Fruit fly (Drosophila melanogaster) whole organism, prepupa: ENCODE results near the gene CG31882.

Source experiments
- Blimp-1 ChIP-seq: fragments of 200-800 bp; sonication (Bioruptor generic); optimal IDR thresholded peaks from 3 replicates; lab custom pipeline; 2017; ENCODE audit warnings: missing biosample characterization, missing genetic modification characterization, mild to moderate bottlenecking, moderate library complexity, missing genetic modification reagents
- CG10631 ChIP-seq: fragments of 200-800 bp; sonication (Bioruptor generic); optimal IDR thresholded peaks from 2 replicates; lab custom pipeline; 2016; ENCODE audit warnings: missing biosample characterization, missing genetic modification characterization
- CG10669 ChIP-seq: fragments of 200-800 bp; sonication (Bioruptor generic); optimal IDR thresholded peaks from 3 replicates; lab custom pipeline; 2018; ENCODE audit warnings: missing biosample characterization, mild to moderate bottlenecking, missing genetic modification characterization, moderate library complexity
- CG11762 ChIP-seq: fragments of 200-800 bp; sonication (Bioruptor generic); optimal IDR thresholded peaks from 3 replicates; lab custom pipeline; 2016; ENCODE audit warnings: missing biosample characterization, missing genetic modification characterization; ENCODE audit not compliant: insufficient read depth
- CG11902 ChIP-seq: fragments of 200-800 bp; sonication (Bioruptor generic); optimal IDR thresholded peaks from 3 replicates; lab custom pipeline; 2016; ENCODE audit warnings: missing biosample characterization, missing genetic modification characterization
- CG1621 ChIP-seq: fragments of 200-800 bp; sonication (Bioruptor generic); optimal IDR thresholded peaks from 3 replicates; lab custom pipeline; 2018; ENCODE audit warnings: missing biosample characterization, mild to moderate bottlenecking, missing genetic modification characterization
- CG16779 ChIP-seq: fragments of 200-800 bp; sonication (Bioruptor generic); optimal IDR thresholded peaks from 3 replicates; lab custom pipeline; 2017; ENCODE audit warnings: missing biosample characterization, mild to moderate bottlenecking, missing genetic modification characterization
- CG3032 ChIP-seq: fragments of 200-800 bp; optimal IDR thresholded peaks from 2 replicates; lab custom pipeline; 2019; ENCODE audit warnings: missing biosample characterization, mild to moderate bottlenecking, missing genetic modification characterization, moderate library complexity
- CG31627 ChIP-seq: fragments of 200-800 bp; sonication (Bioruptor generic); optimal IDR thresholded peaks from 3 replicates; lab custom pipeline; 2016; ENCODE audit warnings: missing biosample characterization, missing genetic modification characterization
- CG32006 ChIP-seq: fragments of 200-800 bp; sonication (Bioruptor generic); optimal IDR thresholded peaks from 3 replicates; lab custom pipeline; 2017; ENCODE audit warnings: missing biosample characterization, mild to moderate bottlenecking, missing genetic modification characterization
- CG34406 ChIP-seq: fragments of 200-800 bp; sonication (Bioruptor generic); optimal IDR thresholded peaks from 3 replicates; lab custom pipeline; 2016; ENCODE audit warnings: missing biosample characterization, missing genetic modification characterization
- CG6276 ChIP-seq: fragments of 200-800 bp; sonication (Bioruptor generic); optimal IDR thresholded peaks from 2 replicates; lab custom pipeline; 2017; ENCODE audit warnings: missing biosample characterization, mild to moderate bottlenecking, missing genetic modification characterization
- CG6792 ChIP-seq: fragments of 200-800 bp; sonication (Bioruptor generic); optimal IDR thresholded peaks from 3 replicates; lab custom pipeline; 2016; ENCODE audit warnings: missing biosample characterization, missing genetic modification characterization
- CG6808 ChIP-seq: fragments of 200-800 bp; sonication (Bioruptor generic); optimal IDR thresholded peaks from 3 replicates; lab custom pipeline; 2017; ENCODE audit warnings: missing biosample characterization, missing genetic modification characterization, mild to moderate bottlenecking, moderate library complexity, missing genetic modification reagents
- CG6854 ChIP-seq: fragments of 200-800 bp; sonication (Bioruptor generic); optimal IDR thresholded peaks from 2 replicates; lab custom pipeline; 2017; ENCODE audit warnings: missing biosample characterization, mild to moderate bottlenecking, missing genetic modification characterization
- CG7368 ChIP-seq: fragments of 200-800 bp; sonication (Bioruptor generic); optimal IDR thresholded peaks from 3 replicates; lab custom pipeline; 2016; ENCODE audit warnings: missing biosample characterization, missing genetic modification characterization
- CG8119 ChIP-seq: fragments of 200-800 bp; sonication (Bioruptor generic); IDR thresholded peaks from 3 replicates; pipeline ENCODE4 v1.3.6; 2022; ENCODE audit warnings: missing biosample characterization, missing genetic modification characterization
- CG8632 ChIP-seq: fragments of 200-800 bp; sonication (Bioruptor generic); optimal IDR thresholded peaks from 3 replicates; lab custom pipeline; 2016; ENCODE audit warnings: missing biosample characterization, missing genetic modification characterization
- CG9139 ChIP-seq: fragments of 200-800 bp; sonication (Bioruptor generic); optimal IDR thresholded peaks from 3 replicates; lab custom pipeline; 2017; ENCODE audit warnings: missing biosample characterization, mild to moderate bottlenecking, missing genetic modification characterization
- Eip75B ChIP-seq: fragments of 200-800 bp; sonication (Bioruptor generic); optimal IDR thresholded peaks from 3 replicates; lab custom pipeline; 2016; ENCODE audit warnings: missing biosample characterization, missing genetic modification characterization
- Eip78C ChIP-seq: fragments of 200-800 bp; sonication (Bioruptor generic); peaks from one replicate; lab custom pipeline; 2016; ENCODE audit warnings: missing biosample characterization, missing genetic modification characterization
- Eip93F ChIP-seq: fragments of 200-800 bp; sonication (Bioruptor generic); optimal IDR thresholded peaks from 2 replicates; lab custom pipeline; 2016; ENCODE audit warnings: missing biosample characterization, mild to moderate bottlenecking, missing genetic modification characterization
- Ets21C ChIP-seq: fragments of 200-800 bp; sonication (Bioruptor generic); optimal IDR thresholded peaks from 3 replicates; lab custom pipeline; 2016; ENCODE audit warnings: missing biosample characterization, missing genetic modification characterization
- Ets96B ChIP-seq: fragments of 200-800 bp; optimal IDR thresholded peaks from 2 replicates; lab custom pipeline; 2019; ENCODE audit warnings: missing biosample characterization, mild to moderate bottlenecking, missing genetic modification characterization, moderate library complexity
- Hr39 ChIP-seq: fragments of 200-800 bp; sonication (Bioruptor generic); optimal IDR thresholded peaks from 2 replicates; lab custom pipeline; 2016; ENCODE audit warnings: missing biosample characterization, missing genetic modification characterization
- Hr4 ChIP-seq: fragments of 200-800 bp; sonication (Bioruptor generic); optimal IDR thresholded peaks from 3 replicates; lab custom pipeline; 2016; ENCODE audit warnings: missing biosample characterization, missing genetic modification characterization
- Lpt ChIP-seq: fragments of 200-800 bp; sonication (Bioruptor generic); optimal IDR thresholded peaks from 3 replicates; lab custom pipeline; 2016; ENCODE audit warnings: missing biosample characterization, missing genetic modification characterization
- Met ChIP-seq: fragments of 200-800 bp; sonication (Bioruptor generic); optimal IDR thresholded peaks from 3 replicates; lab custom pipeline; 2016; ENCODE audit warnings: missing biosample characterization, missing genetic modification characterization
- OdsH ChIP-seq: fragments of 200-800 bp; sonication (Bioruptor generic); optimal IDR thresholded peaks from 3 replicates; lab custom pipeline; 2016; ENCODE audit warnings: missing biosample characterization, missing genetic modification characterization
- Smox ChIP-seq: fragments of 200-800 bp; sonication (Bioruptor generic); optimal IDR thresholded peaks from 3 replicates; lab custom pipeline; 2016; ENCODE audit warnings: missing biosample characterization, missing genetic modification characterization
- Sox102F ChIP-seq: fragments of 200-800 bp; sonication (Bioruptor generic); optimal IDR thresholded peaks from 2 replicates; lab custom pipeline; 2016; ENCODE audit warnings: missing biosample characterization, mild to moderate bottlenecking, missing genetic modification characterization
- Sox14 ChIP-seq: fragments of 200-800 bp; sonication (Bioruptor generic); optimal IDR thresholded peaks from 3 replicates; lab custom pipeline; 2016; ENCODE audit warnings: missing biosample characterization, missing genetic modification characterization
- dsx ChIP-seq: fragments of 200-800 bp; optimal IDR thresholded peaks from 3 replicates; lab custom pipeline; 2019; ENCODE audit warnings: missing biosample characterization, mild to moderate bottlenecking, missing genetic modification characterization, moderate library complexity; ENCODE audit not compliant: poor library complexity, severe bottlenecking
- esn ChIP-seq: fragments of 200-800 bp; sonication (Bioruptor generic); optimal IDR thresholded peaks from 2 replicates; lab custom pipeline; 2016; ENCODE audit warnings: missing biosample characterization, mild to moderate bottlenecking, missing genetic modification characterization, moderate library complexity
- fd59A ChIP-seq: fragments of 200-800 bp; sonication (Bioruptor generic); optimal IDR thresholded peaks from 2 replicates; lab custom pipeline; 2017; ENCODE audit warnings: missing biosample characterization, mild to moderate bottlenecking, missing genetic modification characterization, missing genetic modification reagents
- fd85E ChIP-seq: fragments of 200-800 bp; sonication (Bioruptor generic); optimal IDR thresholded peaks from 3 replicates; lab custom pipeline; 2016; ENCODE audit warnings: missing biosample characterization, missing genetic modification characterization
- fkh ChIP-seq: fragments of 200-800 bp; sonication (Bioruptor generic); optimal IDR thresholded peaks from 3 replicates; lab custom pipeline; 2017; ENCODE audit warnings: missing biosample characterization, mild to moderate bottlenecking, missing genetic modification characterization, moderate library complexity
- lz ChIP-seq: fragments of 200-800 bp; sonication (Bioruptor generic); optimal IDR thresholded peaks from 3 replicates; lab custom pipeline; 2016; ENCODE audit warnings: missing biosample characterization, missing genetic modification characterization
- net ChIP-seq: fragments of 200-800 bp; sonication (Bioruptor generic); optimal IDR thresholded peaks from 3 replicates; lab custom pipeline; 2016; ENCODE audit warnings: missing biosample characterization, missing genetic modification characterization
- pdm3 ChIP-seq: fragments of 200-800 bp; sonication (Bioruptor generic); optimal IDR thresholded peaks from 3 replicates; lab custom pipeline; 2016; ENCODE audit warnings: missing biosample characterization, missing genetic modification characterization
- ss ChIP-seq, 2 experiments: fragments of 200-800 bp; sonication (Bioruptor generic); optimal IDR thresholded peaks; 2 replicates in 1 of 2; 3 replicates in 1 of 2; lab custom pipeline; 2017 to 2018; ENCODE audit warnings: mild to moderate bottlenecking in 2 of 2, missing biosample characterization in 2 of 2, missing genetic modification characterization in 2 of 2, moderate library complexity in 1 of 2
- svp ChIP-seq: fragments of 200-800 bp; sonication (Bioruptor generic); peaks from one replicate; lab custom pipeline; 2016; ENCODE audit warnings: missing biosample characterization, missing genetic modification characterization
- topi ChIP-seq: fragments of 200-800 bp; sonication (Bioruptor generic); optimal IDR thresholded peaks from 3 replicates; lab custom pipeline; 2016; ENCODE audit warnings: missing biosample characterization, missing genetic modification characterization
- vri ChIP-seq: fragments of 200-800 bp; sonication (Bioruptor generic); optimal IDR thresholded peaks from 3 replicates; lab custom pipeline; 2016; ENCODE audit warnings: missing biosample characterization, mild to moderate bottlenecking, missing genetic modification characterization

CG31882 gene

DNA sequence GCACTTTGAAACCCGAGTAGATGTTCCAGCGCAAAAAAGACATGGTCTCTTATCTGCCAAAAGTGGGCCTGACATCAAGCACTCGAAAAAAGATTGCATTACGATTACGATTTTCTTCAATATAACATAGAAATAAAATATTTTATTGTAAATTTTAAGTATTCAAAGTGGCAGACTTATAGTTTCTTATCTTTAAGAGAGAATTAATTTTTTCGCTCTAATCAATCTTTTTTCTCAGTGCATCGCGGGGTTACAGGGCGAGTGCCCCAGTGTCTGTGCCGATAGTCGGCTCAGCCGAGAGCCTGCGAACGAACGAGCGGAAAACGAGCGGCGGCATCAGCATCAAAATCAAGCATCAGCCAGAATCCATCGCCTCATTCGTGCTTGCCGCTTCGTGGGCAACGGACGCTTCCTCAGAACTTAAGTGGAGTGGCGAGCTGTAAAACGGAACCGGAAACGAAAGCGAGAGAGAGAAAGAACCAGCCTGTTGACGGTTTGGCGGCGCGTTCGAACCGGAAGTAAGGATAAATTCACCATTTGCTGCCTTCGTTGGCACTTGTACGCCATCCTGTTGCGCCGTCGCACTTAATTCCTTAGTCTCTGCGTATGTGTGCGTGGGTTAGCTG lies 8.8 kb upstream of the CG31882 start, which contains the start of gene Apoltp (continued):
- peak; percentile 70 for TF ChIP-seq CG8119 (GFP tag; lab: Robert Waterston, UW)
- TF ChIP-seq fd85E (GFP tag; lab: Kevin White, UChicago) = no peak
- TF ChIP-seq CG11902 = peak; percentile 57
- TF ChIP-seq CG9139 = peak; percentile 31
- TF ChIP-seq Hr39 = peak; percentile 20
- peak; percentile 48 for TF ChIP-seq vri (GFP tag; lab: Kevin White, UChicago)
- peak; percentile 80 for TF ChIP-seq dsx
- TF ChIP-seq CG31627 (GFP tag; lab: Kevin White, UChicago) = peak; percentile 43
- peak; percentile 64 for TF ChIP-seq CG32006 (GFP tag; lab: Kevin White, UChicago)
- TF ChIP-seq Lpt = no peak
- peak; percentile 46 for TF ChIP-seq CG16779 (tag; lab: Kevin White, UChicago)
- TF ChIP-seq Ets96B (tag; lab: Kevin White, UChicago) = peak; percentile 84
- peak; percentile 35 for TF ChIP-seq Blimp-1 (GFP tag; lab: Kevin White, UChicago)
- TF ChIP-seq CG6808 (GFP tag; lab: Kevin White, UChicago) = peak; percentile 66
- TF ChIP-seq CG11762 = peak; percentile 57
- no peak for TF ChIP-seq fd59A (GFP tag; lab: Kevin White, UChicago)
- peak; percentile 47 for TF ChIP-seq CG8632 (GFP tag; lab: Kevin White, UChicago)
- TF ChIP-seq CG1621 (tag; lab: Kevin White, UChicago) = peak; percentile 26
- peak; percentile 65 for TF ChIP-seq CG7368 (GFP tag; lab: Kevin White, UChicago)
- no peak for TF ChIP-seq fkh (GFP tag; lab: Kevin White, UChicago)
- TF ChIP-seq CG6854 = no peak
- peak; percentile 72 for TF ChIP-seq net (GFP tag; lab: Kevin White, UChicago)
- TF ChIP-seq CG10669 = peak; percentile 75
- peak; percentile 57 for TF ChIP-seq CG6792 (GFP tag; lab: Kevin White, UChicago)
- TF ChIP-seq, all 60 proteins: peak for 52

DNA sequence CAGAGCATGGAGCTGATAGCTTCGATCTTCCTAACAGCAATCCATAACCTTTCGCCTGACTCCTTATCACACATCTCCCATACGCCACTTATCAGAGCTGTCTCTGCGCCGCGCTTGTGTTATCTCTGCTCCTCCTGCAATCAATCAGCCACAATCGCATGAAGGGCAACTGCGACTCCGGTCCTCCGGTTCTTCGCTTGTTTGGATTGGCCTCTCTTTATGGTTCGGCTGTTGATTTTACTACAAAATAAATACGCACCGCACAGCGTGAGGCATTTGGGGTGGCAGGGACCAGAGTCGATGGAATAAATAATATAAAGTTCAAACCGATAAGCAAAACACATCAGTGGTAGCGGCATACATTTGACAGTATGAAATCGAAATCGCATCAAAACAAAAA lies 8.0 kb upstream of the CG31882 start:
- TF ChIP-seq CG8632 (GFP tag; lab: Kevin White, UChicago) = no peak
- peak; percentile 92 for TF ChIP-seq svp (GFP tag; lab: Kevin White, UChicago)
- TF ChIP-seq Eip93F (GFP tag; lab: Kevin White, UChicago) = no peak
- peak; percentile 21 for TF ChIP-seq topi
- no peak for TF ChIP-seq fd85E (GFP tag; lab: Kevin White, UChicago)
- TF ChIP-seq ss (GFP tag; optimal IDR thresholded peaks at IDR 0.05; lab: Kevin White, UChicago) = no peak
- TF ChIP-seq CG7368 (GFP tag; lab: Kevin White, UChicago) = peak; percentile 11
- TF ChIP-seq CG3032 (tag; lab: Kevin White, UChicago) = no peak
- no peak for TF ChIP-seq Eip75B
- peak; percentile 9 for TF ChIP-seq pdm3
- peak; percentile 48 for TF ChIP-seq esn
- TF ChIP-seq Met (GFP tag; lab: Kevin White, UChicago) = peak; percentile 24
- TF ChIP-seq Hr4 (GFP tag; lab: Kevin White, UChicago) = no peak
- no peak for TF ChIP-seq Sox14
- peak; percentile 7 for TF ChIP-seq lz (GFP tag; lab: Kevin White, UChicago)
- no peak for TF ChIP-seq Blimp-1 (GFP tag; lab: Kevin White, UChicago)
- peak; percentile 44 for TF ChIP-seq Eip78C (GFP tag; lab: Kevin White, UChicago)
- no peak for TF ChIP-seq dsx
- TF ChIP-seq CG34406 (GFP tag; lab: Kevin White, UChicago) = no peak
- TF ChIP-seq OdsH = no peak
- peak; percentile 27 for TF ChIP-seq CG6792 (GFP tag; lab: Kevin White, UChicago)
- TF ChIP-seq fd59A (GFP tag; lab: Kevin White, UChicago) = no peak
- TF ChIP-seq vri (GFP tag; lab: Kevin White, UChicago) = peak; percentile 68
- no peak for TF ChIP-seq CG6808 (GFP tag; lab: Kevin White, UChicago)
- peak; percentile 53 for TF ChIP-seq Sox102F
- TF ChIP-seq Ets21C (GFP tag; lab: Kevin White, UChicago) = no peak
- TF ChIP-seq net (GFP tag; lab: Kevin White, UChicago) = no peak
- peak; percentile 25 for TF ChIP-seq Smox
- TF ChIP-seq CG10631 (GFP tag; lab: Kevin White, UChicago) = peak; percentile 6
- TF ChIP-seq CG10669 = no peak
- TF ChIP-seq Hr39 = peak; percentile 17
- no peak for TF ChIP-seq CG6276 (GFP tag; lab: Kevin White, UChicago)
- TF ChIP-seq fkh (GFP tag; lab: Kevin White, UChicago) = peak; percentile 93
- TF ChIP-seq CG31627 (GFP tag; lab: Kevin White, UChicago) = no peak
- TF ChIP-seq CG1621 (tag; lab: Kevin White, UChicago) = no peak
- peak; percentile 43 for TF ChIP-seq CG6854
- TF ChIP-seq, all 60 proteins: peak for 16
